Fruit fly (Drosophila melanogaster) whole organism, prepupa: Measurements from ENCODE around the gene Pex5.

ENCODE experiments used
- CG1621 ChIP-seq: fragments of 200-800 bp; sonication (Bioruptor generic); optimal IDR thresholded peaks from 3 replicates; lab custom pipeline; 2018; ENCODE audit warnings: missing biosample characterization, mild to moderate bottlenecking, missing genetic modification characterization
- CG6854 ChIP-seq: fragments of 200-800 bp; sonication (Bioruptor generic); optimal IDR thresholded peaks from 2 replicates; lab custom pipeline; 2017; ENCODE audit warnings: missing biosample characterization, mild to moderate bottlenecking, missing genetic modification characterization
- OdsH ChIP-seq: fragments of 200-800 bp; sonication (Bioruptor generic); optimal IDR thresholded peaks from 3 replicates; lab custom pipeline; 2016; ENCODE audit warnings: missing biosample characterization, missing genetic modification characterization
- Sox15 ChIP-seq: fragments of 200-800 bp; sonication (Bioruptor generic); optimal IDR thresholded peaks from 3 replicates; lab custom pipeline; 2016; ENCODE audit warnings: missing biosample characterization, missing genetic modification characterization
- pdm3 ChIP-seq: fragments of 200-800 bp; sonication (Bioruptor generic); optimal IDR thresholded peaks from 3 replicates; lab custom pipeline; 2016; ENCODE audit warnings: missing biosample characterization, missing genetic modification characterization
- salr ChIP-seq, 2 experiments: fragments of 200-800 bp; sonication (Bioruptor generic); optimal IDR thresholded peaks; 3 replicates each; lab custom pipeline; 2016 to 2018; ENCODE audit warnings: missing biosample characterization in 2 of 2, missing genetic modification characterization in 2 of 2, mild to moderate bottlenecking in 1 of 2

dm6 chrX:1880779-1881178 is 11.9 kb upstream of the Pex5 start:
- TF ChIP-seq Sox15, result no peak
- TF ChIP-seq pdm3, result no peak
- no peak for TF ChIP-seq salr (GFP tag; optimal IDR thresholded peaks at IDR 0.05; lab: Kevin White, UChicago)
- no peak for TF ChIP-seq CG1621
- no peak for TF ChIP-seq OdsH (GFP tag; lab: Kevin White, UChicago)
- TF ChIP-seq CG6854, result no peak
